Worm (Caenorhabditis elegans) whole organism, L1 larva: ENCODE data around the gene ddx-15.

Experiments used
- C34B4.2 ChIP-seq: sonication (generic microtip); optimal IDR thresholded peaks from 2 replicates; lab custom pipeline; 2017; ENCODE audit warnings: mild to moderate bottlenecking, missing genetic modification characterization, missing compliant biosample characterization
- Y116A8C.19 ChIP-seq: sonication (generic microtip); optimal IDR thresholded peaks from 2 replicates; lab custom pipeline; 2016; ENCODE audit warnings: missing compliant biosample characterization, missing genetic modification characterization, borderline replicate concordance
- aly-2 ChIP-seq: fragments of 150-350 bp; optimal IDR thresholded peaks from 2 replicates; lab custom pipeline; 2014; ENCODE audit warnings: missing biosample characterization, missing genetic modification characterization
- ama-1 ChIP-seq: fragments of 150-350 bp; optimal IDR thresholded peaks from 2 replicates; lab custom pipeline; 2014
- blmp-1 ChIP-seq: fragments of 150-350 bp; optimal IDR thresholded peaks from 2 replicates; lab custom pipeline; 2014; ENCODE audit warnings: missing biosample characterization, missing genetic modification characterization
- ceh-63 ChIP-seq: fragments of 200-800 bp; sonication (Bioruptor generic); optimal IDR thresholded peaks from 2 replicates; lab custom pipeline; 2018; ENCODE audit warnings: mild to moderate bottlenecking, missing genetic modification characterization, missing compliant biosample characterization
- ceh-82 ChIP-seq, 3 experiments: fragments of 150-350 bp in 1 of 3; sonication (generic microtip) in 2 of 3; optimal IDR thresholded peaks; 2 replicates each; lab custom pipeline; 2014 to 2017; ENCODE audit warnings: missing biosample characterization in 3 of 3, missing genetic modification characterization in 3 of 3
- ceh-90 ChIP-seq: sonication (generic microtip); optimal IDR thresholded peaks from 2 replicates; lab custom pipeline; 2016; ENCODE audit warnings: missing genetic modification characterization, missing compliant biosample characterization
- dpl-1 ChIP-seq, 3 experiments: fragments of 150-350 bp in 2 of 3; sonication (generic microtip) in 1 of 3; optimal IDR thresholded peaks; 2 replicates each; lab custom pipeline; 2014 to 2017; ENCODE audit warnings: missing biosample characterization in 3 of 3, missing genetic modification characterization in 3 of 3, missing genetic modification reagents in 3 of 3
- efl-1 ChIP-seq, 4 experiments: fragments of 150-350 bp; optimal IDR thresholded peaks in 3 of 4; peaks in 1 of 4; 1 replicate in 1 of 4; 2 replicates in 3 of 4; lab custom pipeline; 2014; ENCODE audit warnings: missing biosample characterization in 2 of 4, missing genetic modification characterization in 2 of 4, missing genetic modification reagents in 2 of 4
- fkh-10 ChIP-seq: sonication (generic microtip); optimal IDR thresholded peaks from 2 replicates; lab custom pipeline; 2017; ENCODE audit warnings: missing biosample characterization, missing genetic modification reagents, missing genetic modification characterization
- fkh-4 ChIP-seq: sonication (generic microtip); optimal IDR thresholded peaks from 2 replicates; lab custom pipeline; 2016; ENCODE audit warnings: missing compliant biosample characterization, missing genetic modification characterization, borderline replicate concordance
- hlh-4 ChIP-seq: sonication (generic microtip); optimal IDR thresholded peaks from 2 replicates; lab custom pipeline; 2016; ENCODE audit warnings: mild to moderate bottlenecking, missing genetic modification characterization, missing compliant biosample characterization
- irx-1 ChIP-seq: sonication (generic microtip); optimal IDR thresholded peaks from 2 replicates; lab custom pipeline; 2016; ENCODE audit warnings: missing genetic modification characterization, missing compliant biosample characterization
- lin-14 ChIP-seq: fragments of 200-800 bp; sonication (Bioruptor generic); optimal IDR thresholded peaks from 2 replicates; lab custom pipeline; 2018; ENCODE audit warnings: mild to moderate bottlenecking, missing genetic modification characterization, moderate library complexity, missing compliant biosample characterization
- lsy-2 ChIP-seq, 2 experiments: fragments of 150-350 bp; optimal IDR thresholded peaks; 2 replicates each; lab custom pipeline; 2014; ENCODE audit warnings: missing biosample characterization in 2 of 2, missing genetic modification characterization in 2 of 2
- mab-9 ChIP-seq: fragments of 200-800 bp; sonication (Bioruptor generic); IDR thresholded peaks from 2 replicates; pipeline ENCODE4 v1.3.6; 2022; ENCODE audit warnings: missing genetic modification reagents, missing genetic modification characterization, missing compliant biosample characterization
- mdl-1 ChIP-seq, 2 experiments: fragments of 150-350 bp; optimal IDR thresholded peaks; 2 replicates each; lab custom pipeline; 2014 to 2017; ENCODE audit warnings: missing biosample characterization in 2 of 2, missing genetic modification characterization in 2 of 2, inconsistent platforms in 1 of 2
- mef-2 ChIP-seq: fragments of 150-350 bp; optimal IDR thresholded peaks from 2 replicates; lab custom pipeline; 2014; ENCODE audit warnings: missing biosample characterization, missing genetic modification characterization
- mep-1 ChIP-seq: fragments of 150-350 bp; optimal IDR thresholded peaks from 2 replicates; lab custom pipeline; 2014; ENCODE audit warnings: missing biosample characterization, missing genetic modification characterization
- nhr-12 ChIP-seq: sonication (generic microtip); optimal IDR thresholded peaks from 2 replicates; lab custom pipeline; 2017; ENCODE audit warnings: missing biosample characterization, missing genetic modification characterization
- nhr-19 ChIP-seq: fragments of 200-800 bp; sonication (Bioruptor generic); conservative IDR thresholded peaks from 2 replicates; pipeline ENCODE4 v1.3.6; 2022; ENCODE audit warnings: missing genetic modification characterization, missing compliant biosample characterization
- nhr-237 ChIP-seq: fragments of 150-350 bp; optimal IDR thresholded peaks from 2 replicates; lab custom pipeline; 2014; ENCODE audit warnings: missing biosample characterization, missing genetic modification characterization
- nhr-47 ChIP-seq: sonication (generic microtip); optimal IDR thresholded peaks from 2 replicates; lab custom pipeline; 2016; ENCODE audit warnings: mild to moderate bottlenecking, missing genetic modification characterization, moderate library complexity, missing compliant biosample characterization
- nhr-71 ChIP-seq: sonication (generic microtip); optimal IDR thresholded peaks from 2 replicates; lab custom pipeline; 2016; ENCODE audit warnings: mild to moderate bottlenecking, missing genetic modification characterization, moderate library complexity, missing compliant biosample characterization
- nhr-76 ChIP-seq: sonication (generic microtip); optimal IDR thresholded peaks from 2 replicates; lab custom pipeline; 2017; ENCODE audit warnings: missing biosample characterization, missing genetic modification characterization
- nhr-85 ChIP-seq: sonication (generic microtip); peaks from one replicate; lab custom pipeline; 2016; ENCODE audit warnings: missing genetic modification characterization, inconsistent platforms, missing compliant biosample characterization
- nhr-90 ChIP-seq: sonication (generic microtip); optimal IDR thresholded peaks from 2 replicates; lab custom pipeline; 2016; ENCODE audit warnings: mild to moderate bottlenecking, missing genetic modification characterization, missing compliant biosample characterization; ENCODE audit not compliant: poor library complexity
- pag-3 ChIP-seq: sonication (generic microtip); optimal IDR thresholded peaks from 2 replicates; lab custom pipeline; 2017; ENCODE audit warnings: missing genetic modification characterization, mild to moderate bottlenecking, missing compliant biosample characterization, antibody characterized with exemption, borderline replicate concordance; ENCODE audit not compliant: insufficient read depth
- pqm-1 ChIP-seq: sonication (generic microtip); optimal IDR thresholded peaks from 3 replicates; lab custom pipeline; 2017; ENCODE audit warnings: missing biosample characterization, missing genetic modification characterization
- rnt-1 ChIP-seq: sonication (generic microtip); optimal IDR thresholded peaks from 2 replicates; lab custom pipeline; 2016; ENCODE audit warnings: mild to moderate bottlenecking, missing genetic modification characterization, moderate library complexity, missing compliant biosample characterization
- snu-23 ChIP-seq: sonication (generic microtip); optimal IDR thresholded peaks from 2 replicates; lab custom pipeline; 2016; ENCODE audit warnings: missing genetic modification characterization, missing compliant biosample characterization
- tlp-1 ChIP-seq: fragments of 150-350 bp; optimal IDR thresholded peaks from 2 replicates; lab custom pipeline; 2014; ENCODE audit warnings: missing biosample characterization, missing genetic modification characterization
- unc-130 ChIP-seq: fragments of 150-350 bp; optimal IDR thresholded peaks from 2 replicates; lab custom pipeline; 2017; ENCODE audit warnings: missing biosample characterization, missing genetic modification characterization, inconsistent platforms
- unc-30 ChIP-seq: sonication (generic microtip); optimal IDR thresholded peaks from 2 replicates; lab custom pipeline; 2017; ENCODE audit warnings: missing biosample characterization, missing genetic modification characterization
- unc-86 ChIP-seq: sonication (generic microtip); optimal IDR thresholded peaks from 2 replicates; lab custom pipeline; 2016; ENCODE audit warnings: missing genetic modification characterization, missing compliant biosample characterization
- vab-15 ChIP-seq: sonication (generic microtip); optimal IDR thresholded peaks from 2 replicates; lab custom pipeline; 2017; ENCODE audit warnings: missing genotype, mild to moderate bottlenecking, missing genetic modification characterization, missing compliant biosample characterization
- xbp-1 ChIP-seq: sonication (generic microtip); optimal IDR thresholded peaks from 2 replicates; lab custom pipeline; 2016; ENCODE audit warnings: missing genetic modification characterization, missing compliant biosample characterization
- zag-1 ChIP-seq: fragments of 150-350 bp; optimal IDR thresholded peaks from 2 replicates; lab custom pipeline; 2014; ENCODE audit warnings: missing biosample characterization, missing genetic modification characterization

The ddx-15 gene

ce11 chrIII:5629225-5629624, 37.7 kb upstream of the ddx-15 start:
- TF ChIP-seq nhr-12 (no peak), nhr-90 (tag; lab: Kevin White, UChicago) (no peak), unc-86 (tag; lab: Kevin White, UChicago) (no peak), nhr-19 (GFP tag; lab: Robert Waterston, UW) (peak; percentile 27; the same call in 1 of the 2 replicates), Y116A8C.19 (no peak), xbp-1 (no peak), snu-23 (GFP tag; lab: Kevin White, UChicago) (peak; percentile 12), lsy-2 (tag; optimal IDR thresholded peaks at IDR 0.05; lab: Kevin White, UChicago) (peak; percentile 34 to 38), pag-3 (tag; lab: Kevin White, UChicago) (no peak), nhr-71 (tag; lab: Kevin White, UChicago) (peak; percentile 65), dpl-1 (GFP tag; optimal IDR thresholded peaks at IDR 0.05; lab: Kevin White, UChicago) (no peak), ceh-90 (tag; lab: Kevin White, UChicago) (no peak), irx-1 (tag; lab: Kevin White, UChicago) (no peak), nhr-237 (tag; lab: Kevin White, UChicago) (no peak), hlh-4 (tag; lab: Kevin White, UChicago) (no peak), ceh-63 (no peak), zag-1 (tag; lab: Kevin White, UChicago) (no peak), vab-15 (no peak), rnt-1 (tag; lab: Kevin White, UChicago) (peak; percentile 63), lin-14 (GFP tag; lab: Kevin White, UChicago) (peak; percentile 49), unc-130 (no peak)

ce11 chrIII:5624835-5625234, 33.3 kb upstream of the ddx-15 start, which contains the start of gene daf-4:
daf-4 (plus strand) TSS chrIII:5625135.
- TF ChIP-seq unc-30 (tag; lab: Kevin White, UChicago) (no peak), fkh-10 (GFP tag; lab: Kevin White, UChicago) (no peak), nhr-47 (tag; lab: Kevin White, UChicago) (no peak), hlh-4 (tag; lab: Kevin White, UChicago) (no peak), mab-9 (GFP tag; lab: Robert Waterston, UW) (no peak), unc-86 (tag; lab: Kevin White, UChicago) (no peak), aly-2 (no peak), pqm-1 (no peak), fkh-4 (tag; lab: Kevin White, UChicago) (no peak), C34B4.2 (tag; lab: Kevin White, UChicago) (no peak), tlp-1 (tag; lab: Kevin White, UChicago) (no peak), blmp-1 (no peak), nhr-76 (no peak)

- TF ChIP-seq nhr-71 (tag; lab: Kevin White, UChicago) (peak; percentile 24), nhr-85 (tag; lab: Kevin White, UChicago) (no peak), tlp-1 (tag; lab: Kevin White, UChicago) (no peak), snu-23 (GFP tag; lab: Kevin White, UChicago) (peak; percentile 4), ama-1 (lab: Kevin White, UChicago) (no peak), efl-1 (optimal IDR thresholded peaks at IDR 0.05; lab: Kevin White, UChicago) (no peak), efl-1 (GFP tag; optimal IDR thresholded peaks at IDR 0.05 in 1 of 2; lab: Kevin White, UChicago) (peak in 1 of 2 experiments; percentile 21), mdl-1 (tag; optimal IDR thresholded peaks at IDR 0.05; lab: Kevin White, UChicago) (peak in 1 of 2 experiments; percentile 34), ceh-82 (tag; optimal IDR thresholded peaks at IDR 0.05; lab: Kevin White, UChicago) (peak in 1 of 3 experiments; percentile 39), nhr-19 (GFP tag; lab: Robert Waterston, UW) (0 out of 2 replicates have a peak, but pooled peaks have one; percentile 2), lsy-2 (tag; optimal IDR thresholded peaks at IDR 0.05; lab: Kevin White, UChicago) (peak in 1 of 2 experiments; percentile 6), nhr-12 (no peak), dpl-1 (GFP tag; optimal IDR thresholded peaks at IDR 0.05; lab: Kevin White, UChicago) (peak in 1 of 3 experiments; percentile 2), mef-2 (peak; percentile 35), lin-14 (GFP tag; lab: Kevin White, UChicago) (peak; percentile 70), unc-86 (tag; lab: Kevin White, UChicago) (peak; percentile 10), rnt-1 (tag; lab: Kevin White, UChicago) (peak; percentile 39), mep-1 (tag; lab: Kevin White, UChicago) (peak; percentile 3), pqm-1 (no peak)
Observed at ce11 chrIII:5623418-5623817, 31.9 kb upstream of the ddx-15 start.
